Worm (Caenorhabditis elegans): ENCODE data around the gene M01G5.1.
A peak's percentile ranks its signal among the peaks of the same experiment; 100 is the strongest.

DNA sequence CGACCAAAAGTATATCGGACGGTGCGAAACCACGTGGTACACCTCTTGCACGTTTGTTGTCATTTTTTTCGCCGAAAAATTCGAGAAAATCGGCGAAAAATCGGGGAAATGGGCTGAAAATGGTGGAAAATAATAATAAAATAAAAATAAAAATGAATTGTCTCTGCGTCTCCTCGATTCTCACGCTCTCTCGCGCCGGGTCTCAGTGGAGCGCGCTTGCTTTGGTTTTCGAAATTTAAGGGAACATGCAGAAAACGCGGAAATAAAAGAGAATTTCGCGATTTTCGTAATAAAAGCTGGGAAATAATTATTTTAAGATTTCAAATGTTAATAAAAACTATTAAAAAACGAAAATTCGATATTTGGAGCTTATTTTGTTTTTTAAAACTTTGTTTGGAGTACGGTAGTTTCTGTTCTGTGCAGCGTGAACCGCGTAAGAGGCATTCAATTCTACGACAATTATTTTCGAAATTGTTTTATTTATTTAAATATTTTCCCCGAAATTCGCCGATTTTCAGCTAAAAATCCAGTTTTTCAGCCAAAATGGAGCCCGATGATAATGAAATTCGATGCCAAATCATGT is at the start of gene M01G5.1, which contains the start of gene ave-1:
- no peak for TF ChIP-seq fos-1 (tag; optimal IDR thresholded peaks at IDR 0.05)
- TF ChIP-seq ama-1 (optimal IDR thresholded peaks at IDR 0.05) = no peak
- no peak for TF ChIP-seq nhr-25 (tag; optimal IDR thresholded peaks at IDR 0.05; ENCODE audit: borderline replicate concordance, insufficient read depth)
- TF ChIP-seq ztf-11 (tag; optimal IDR thresholded peaks at IDR 0.05) = no peak
- no peak for TF ChIP-seq fkh-10 (GFP tag; optimal IDR thresholded peaks at IDR 0.05)
- 0 out of 2 replicates have a peak, but pooled peaks have one; percentile 20 for TF ChIP-seq hmg-1.1 (GFP tag; IDR thresholded peaks at IDR 0.05)
